Worm (Caenorhabditis elegans) whole organism, L4 larva: ENCODE results near the gene fbxb-103.

ENCODE experiments used
- F10B5.3 ChIP-seq: sonication (generic microtip); optimal IDR thresholded peaks from 2 replicates; lab custom pipeline; 2016; ENCODE audit warnings: mild to moderate bottlenecking, missing genetic modification characterization, missing compliant biosample characterization
- F37D6.2 ChIP-seq: sonication (generic microtip); optimal IDR thresholded peaks from 2 replicates; lab custom pipeline; 2016; ENCODE audit warnings: mild to moderate bottlenecking, missing genetic modification characterization, missing compliant biosample characterization
- Y75B8A.6 ChIP-seq: fragments of 200-800 bp; sonication (Bioruptor generic); IDR thresholded peaks from 2 replicates; pipeline ENCODE4 v1.3.6; 2022; ENCODE audit warnings: missing genetic modification reagents, missing genetic modification characterization, missing compliant biosample characterization
- ama-1 ChIP-seq: fragments of 150-350 bp; optimal IDR thresholded peaks from 2 replicates; lab custom pipeline; 2014; ENCODE audit warnings: inconsistent platforms, mixed read lengths
- attf-4 ChIP-seq: sonication (generic microtip); optimal IDR thresholded peaks from 3 replicates; lab custom pipeline; 2017; ENCODE audit warnings: missing biosample characterization, missing genetic modification characterization
- ceh-20 ChIP-seq: fragments of 200-800 bp; sonication (Bioruptor generic); IDR thresholded peaks from 2 replicates; pipeline ENCODE4 v1.3.6; 2022; ENCODE audit warnings: missing genetic modification reagents, missing genetic modification characterization, missing compliant biosample characterization
- ceh-28 ChIP-seq: fragments of 150-350 bp; optimal IDR thresholded peaks from 2 replicates; lab custom pipeline; 2014; ENCODE audit warnings: missing biosample characterization, missing genetic modification reagents, missing genetic modification characterization
- ceh-44 ChIP-seq: fragments of 200-800 bp; sonication (Bioruptor generic); IDR thresholded peaks from 2 replicates; pipeline ENCODE4 v1.3.6; 2022; ENCODE audit warnings: missing genetic modification reagents, missing genetic modification characterization, missing compliant biosample characterization
- ceh-62 ChIP-seq: sonication (generic microtip); optimal IDR thresholded peaks from 2 replicates; lab custom pipeline; 2017; ENCODE audit warnings: missing biosample characterization, missing genetic modification characterization
- ces-1 ChIP-seq: fragments of 150-350 bp; sonication (generic microtip); optimal IDR thresholded peaks from 4 replicates; lab custom pipeline; 2014; ENCODE audit warnings: missing biosample characterization, missing genetic modification reagents, missing genetic modification characterization
- ctbp-1 ChIP-seq: fragments of 200-800 bp; sonication (Bioruptor generic); IDR thresholded peaks from 2 replicates; pipeline ENCODE4 v1.3.6; 2022; ENCODE audit warnings: missing genetic modification reagents, missing genetic modification characterization, missing compliant biosample characterization
- daf-12 ChIP-seq: fragments of 150-350 bp; optimal IDR thresholded peaks from 2 replicates; lab custom pipeline; 2014; ENCODE audit warnings: missing biosample characterization, missing genetic modification reagents, missing genetic modification characterization
- daf-16 ChIP-seq, 3 experiments: sonication (generic microtip); optimal IDR thresholded peaks; 2 replicates each; lab custom pipeline; 2016 to 2017; ENCODE audit warnings: missing genetic modification characterization in 3 of 3, missing genetic modification reagents in 3 of 3, mild to moderate bottlenecking in 2 of 3, missing compliant biosample characterization in 2 of 3, missing biosample characterization in 1 of 3, moderate library complexity in 1 of 3
- dmd-6 ChIP-seq: fragments of 200-800 bp; sonication (Bioruptor generic); IDR thresholded peaks from 2 replicates; pipeline ENCODE4 v1.3.6; 2022; ENCODE audit warnings: missing genetic modification reagents, missing genetic modification characterization, missing compliant biosample characterization
- duxl-1 ChIP-seq: sonication (generic microtip); optimal IDR thresholded peaks from 2 replicates; lab custom pipeline; 2016; ENCODE audit warnings: mild to moderate bottlenecking, missing genetic modification characterization, moderate library complexity, missing compliant biosample characterization; ENCODE audit not compliant: poor library complexity
- egl-27 ChIP-seq: sonication (generic microtip); optimal IDR thresholded peaks from 3 replicates; lab custom pipeline; 2017; ENCODE audit warnings: missing biosample characterization, missing genetic modification reagents, missing genetic modification characterization
- fkh-10 ChIP-seq: fragments of 150-350 bp; optimal IDR thresholded peaks from 2 replicates; lab custom pipeline; 2014; ENCODE audit warnings: missing biosample characterization, missing genetic modification reagents, missing genetic modification characterization
- gei-8 ChIP-seq: fragments of 200-800 bp; sonication (Bioruptor generic); optimal IDR thresholded peaks from 2 replicates; lab custom pipeline; 2018; ENCODE audit warnings: mild to moderate bottlenecking, missing genetic modification characterization, missing compliant biosample characterization
- jun-1 ChIP-seq: fragments of 150-350 bp; optimal IDR thresholded peaks from 2 replicates; lab custom pipeline; 2014; ENCODE audit warnings: missing biosample characterization, missing genetic modification reagents, missing genetic modification characterization
- lim-7 ChIP-seq: fragments of 200-800 bp; sonication (Bioruptor generic); IDR thresholded peaks from 2 replicates; pipeline ENCODE4 v1.3.6; 2022; ENCODE audit warnings: missing genetic modification characterization, missing compliant biosample characterization
- lin-1 ChIP-seq: fragments of 200-800 bp; sonication (Bioruptor generic); IDR thresholded peaks from 2 replicates; pipeline ENCODE4 v1.3.6; 2022; ENCODE audit warnings: missing genetic modification reagents, missing genetic modification characterization, missing compliant biosample characterization
- lin-13 ChIP-seq: fragments of 150-350 bp; optimal IDR thresholded peaks from 2 replicates; lab custom pipeline; 2014; ENCODE audit warnings: missing biosample characterization, missing genetic modification reagents, missing genetic modification characterization
- lin-38 ChIP-seq: fragments of 200-800 bp; sonication (Bioruptor generic); IDR thresholded peaks from 2 replicates; pipeline ENCODE4 v1.3.6; 2022; ENCODE audit warnings: missing genetic modification reagents, missing genetic modification characterization, missing compliant biosample characterization
- lir-3 ChIP-seq: sonication (generic microtip); optimal IDR thresholded peaks from 2 replicates; lab custom pipeline; 2016; ENCODE audit warnings: mild to moderate bottlenecking, missing genetic modification characterization, missing compliant biosample characterization
- mdl-1 ChIP-seq, 2 experiments: fragments of 150-350 bp in 1 of 2; sonication (generic microtip) in 1 of 2; optimal IDR thresholded peaks; 2 replicates each; lab custom pipeline; 2014 to 2017; ENCODE audit warnings: missing biosample characterization in 2 of 2, missing genetic modification characterization in 2 of 2
- mep-1 ChIP-seq: fragments of 150-350 bp; sonication (generic microtip); optimal IDR thresholded peaks from 3 replicates; lab custom pipeline; 2014; ENCODE audit warnings: missing biosample characterization, missing genetic modification characterization
- mes-2 ChIP-seq: sonication (generic microtip); optimal IDR thresholded peaks from 2 replicates; lab custom pipeline; 2016; ENCODE audit warnings: missing genotype, mild to moderate bottlenecking, missing genetic modification characterization, missing compliant biosample characterization; ENCODE audit not compliant: poor library complexity, severe bottlenecking
- mxl-2 ChIP-seq: fragments of 200-800 bp; sonication (Bioruptor generic); conservative IDR thresholded peaks from 2 replicates; pipeline ENCODE4 v1.3.6; 2022; ENCODE audit warnings: missing genetic modification reagents, missing genetic modification characterization, missing compliant biosample characterization
- mxl-3 ChIP-seq: fragments of 200-800 bp; sonication (Bioruptor generic); optimal IDR thresholded peaks from 2 replicates; lab custom pipeline; 2018; ENCODE audit warnings: mild to moderate bottlenecking, missing genetic modification characterization, missing compliant biosample characterization
- nhr-11 ChIP-seq: fragments of 150-350 bp; optimal IDR thresholded peaks from 2 replicates; lab custom pipeline; 2014; ENCODE audit warnings: missing biosample characterization, missing genetic modification characterization
- nhr-111 ChIP-seq: fragments of 200-800 bp; sonication (Bioruptor generic); optimal IDR thresholded peaks from 2 replicates; lab custom pipeline; 2018; ENCODE audit warnings: mild to moderate bottlenecking, missing genetic modification characterization, missing compliant biosample characterization
- nhr-41 ChIP-seq: fragments of 200-800 bp; sonication (Bioruptor generic); IDR thresholded peaks from 2 replicates; pipeline ENCODE4 v1.3.6; 2022; ENCODE audit warnings: missing genetic modification reagents, missing genetic modification characterization, missing compliant biosample characterization
- nhr-76 ChIP-seq: fragments of 150-350 bp; optimal IDR thresholded peaks from 2 replicates; lab custom pipeline; 2014; ENCODE audit warnings: missing biosample characterization, missing genetic modification characterization
- nhr-77 ChIP-seq: fragments of 150-350 bp; optimal IDR thresholded peaks from 2 replicates; lab custom pipeline; 2014; ENCODE audit warnings: missing biosample characterization, missing genetic modification characterization
- pha-4 ChIP-seq, 2 experiments: fragments of 150-350 bp in 1 of 2; fragments of 200-800 bp in 1 of 2; sonication (Bioruptor generic) in 1 of 2; IDR thresholded peaks in 1 of 2; optimal IDR thresholded peaks in 1 of 2; 2 replicates each; pipeline versions ENCODE4 v1.3.6 to Lab custom; 2014 to 2022; ENCODE audit warnings: missing genetic modification characterization in 2 of 2, missing genetic modification reagents in 2 of 2, missing biosample characterization in 1 of 2, missing compliant biosample characterization in 1 of 2
- php-3 ChIP-seq: fragments of 200-800 bp; sonication (Bioruptor generic); IDR thresholded peaks from 2 replicates; pipeline ENCODE4 v1.3.6; 2022; ENCODE audit warnings: missing genetic modification reagents, missing genetic modification characterization, missing compliant biosample characterization
- pqm-1 ChIP-seq: sonication (generic microtip); optimal IDR thresholded peaks from 2 replicates; lab custom pipeline; 2017; ENCODE audit warnings: missing biosample characterization, missing genetic modification characterization
- rbr-2 ChIP-seq: sonication (generic microtip); optimal IDR thresholded peaks from 2 replicates; lab custom pipeline; 2016; ENCODE audit warnings: missing genotype, missing genetic modification characterization, missing compliant biosample characterization
- sdz-12 ChIP-seq: fragments of 200-800 bp; sonication (Bioruptor generic); optimal IDR thresholded peaks from 2 replicates; lab custom pipeline; 2018; ENCODE audit warnings: mild to moderate bottlenecking, missing genetic modification characterization, missing compliant biosample characterization
- tag-97 ChIP-seq: fragments of 200-800 bp; sonication (Bioruptor generic); IDR thresholded peaks from 2 replicates; pipeline ENCODE4 v1.3.6; 2022; ENCODE audit warnings: missing genetic modification characterization, missing compliant biosample characterization
- tra-1 ChIP-seq: fragments of 200-800 bp; sonication (Bioruptor generic); IDR thresholded peaks from 2 replicates; pipeline ENCODE4 v1.3.6; 2022; ENCODE audit warnings: missing genetic modification reagents, missing genetic modification characterization, missing compliant biosample characterization
- zip-11 ChIP-seq: fragments of 200-800 bp; sonication (Bioruptor generic); IDR thresholded peaks from 2 replicates; pipeline ENCODE4 v1.3.6; 2022; ENCODE audit warnings: missing genetic modification characterization, missing compliant biosample characterization
- zip-2 ChIP-seq: fragments of 150-350 bp; optimal IDR thresholded peaks from 2 replicates; lab custom pipeline; 2014; ENCODE audit warnings: missing biosample characterization, missing genetic modification characterization

fbxb-103 gene

ce11 chrII:3911284-3911683, 4.3 kb downstream of the fbxb-103 start (continued):
- TF ChIP-seq pha-4 (GFP tag; IDR thresholded peaks at IDR 0.05; lab: Robert Waterston, UW): no peak
- peak; percentile 56 for TF ChIP-seq pha-4 (tag; optimal IDR thresholded peaks at IDR 0.05; lab: Kevin White, UChicago)
- TF ChIP-seq nhr-76 (tag; lab: Kevin White, UChicago): no peak
- TF ChIP-seq nhr-111 (GFP tag; lab: Kevin White, UChicago): no peak
- TF ChIP-seq mxl-3 (GFP tag; lab: Kevin White, UChicago): no peak
- no peak for TF ChIP-seq nhr-11 (tag; lab: Kevin White, UChicago)
- TF ChIP-seq php-3 (GFP tag; lab: Robert Waterston, UW): peak; percentile 56; the same call in 1 of the 2 replicates
- TF ChIP-seq F37D6.2 (tag; lab: Kevin White, UChicago): no peak
- TF ChIP-seq nhr-41: no peak
- TF ChIP-seq pqm-1 (tag; lab: Kevin White, UChicago): peak; percentile 38
- TF ChIP-seq tag-97 (GFP tag; lab: Robert Waterston, UW): no peak
- TF ChIP-seq fkh-10 (GFP tag; lab: Kevin White, UChicago): no peak
- no peak for TF ChIP-seq zip-11 (GFP tag; lab: Robert Waterston, UW)
- no peak for TF ChIP-seq mep-1
- TF ChIP-seq mes-2 (tag; lab: Kevin White, UChicago): peak; percentile 9
- TF ChIP-seq egl-27 (tag; lab: Kevin White, UChicago): no peak
- TF ChIP-seq gei-8 (GFP tag; lab: Kevin White, UChicago): no peak
- no peak for TF ChIP-seq ces-1 (GFP tag; lab: Kevin White, UChicago)
- no peak for TF ChIP-seq daf-12 (tag; lab: Kevin White, UChicago)
- TF ChIP-seq daf-16 (GFP tag; optimal IDR thresholded peaks at IDR 0.05; lab: Kevin White, UChicago): peak; percentile 25 to 48
- peak; percentile 99 for TF ChIP-seq daf-16 (tag; optimal IDR thresholded peaks at IDR 0.05; lab: Kevin White, UChicago)
- no peak for TF ChIP-seq mxl-2 (GFP tag; lab: Robert Waterston, UW)
- TF ChIP-seq ceh-44 (GFP tag; lab: Robert Waterston, UW): no peak
- TF ChIP-seq F10B5.3 (tag; lab: Kevin White, UChicago): no peak
- no peak for TF ChIP-seq lin-38 (GFP tag; lab: Robert Waterston, UW)
- peak; percentile 84 for TF ChIP-seq nhr-77 (tag; lab: Kevin White, UChicago)
- peak in 1 of 2 experiments; percentile 54 for TF ChIP-seq mdl-1 (tag; optimal IDR thresholded peaks at IDR 0.05; lab: Kevin White, UChicago)
- TF ChIP-seq jun-1 (tag; lab: Kevin White, UChicago): no peak
- no peak for TF ChIP-seq lin-1
- no peak for TF ChIP-seq rbr-2 (tag; lab: Kevin White, UChicago)
- no peak for TF ChIP-seq ctbp-1 (GFP tag; lab: Robert Waterston, UW)
- TF ChIP-seq tra-1 (GFP tag; lab: Robert Waterston, UW): no peak
- no peak for TF ChIP-seq Y75B8A.6 (GFP tag; lab: Robert Waterston, UW)
- TF ChIP-seq attf-4: no peak
- no peak for TF ChIP-seq lir-3 (tag; lab: Kevin White, UChicago)
- no peak for TF ChIP-seq ceh-20
- TF ChIP-seq ama-1 (lab: Kevin White, UChicago): no peak
- no peak for TF ChIP-seq ceh-62 (tag; lab: Kevin White, UChicago)
- no peak for TF ChIP-seq lin-13 (GFP tag; lab: Kevin White, UChicago)
- TF ChIP-seq lim-7: no peak
- TF ChIP-seq ceh-28 (tag; lab: Kevin White, UChicago): no peak

- TF ChIP-seq lin-38 (GFP tag; lab: Robert Waterston, UW): no peak
- TF ChIP-seq zip-2 (tag; lab: Kevin White, UChicago): no peak
- TF ChIP-seq duxl-1 (tag; lab: Kevin White, UChicago): no peak
- TF ChIP-seq zip-11 (GFP tag; lab: Robert Waterston, UW): no peak
- TF ChIP-seq dmd-6 (GFP tag; lab: Robert Waterston, UW): no peak
- no peak for TF ChIP-seq sdz-12 (GFP tag; lab: Kevin White, UChicago)
- no peak for TF ChIP-seq F10B5.3 (tag; lab: Kevin White, UChicago)
Observed at ce11 chrII:3911716-3912115, 4.8 kb downstream of the fbxb-103 start, which contains the start of gene F53C3.1. Gene F53C3.1 (plus strand): TSS chrII:3912016.
